Worm (Caenorhabditis elegans) whole organism, midembryonic: ENCODE data around the gene prx-12.

Source experiments
- T22C8.4 ChIP-seq: fragments of 200-800 bp; sonication (Bioruptor generic); IDR thresholded peaks from 2 replicates; pipeline ENCODE4 v1.3.6; 2022; ENCODE audit warnings: missing genetic modification characterization, missing compliant biosample characterization
- cog-1 ChIP-seq: sonication (generic microtip); optimal IDR thresholded peaks from 2 replicates; lab custom pipeline; 2016; ENCODE audit warnings: missing genetic modification characterization, missing compliant biosample characterization
- flt-1 ChIP-seq: fragments of 200-800 bp; sonication (Bioruptor generic); IDR thresholded peaks from 2 replicates; pipeline ENCODE4 v1.3.6; 2022; ENCODE audit warnings: missing genetic modification characterization, missing compliant biosample characterization
- klf-2 ChIP-seq: fragments of 200-800 bp; sonication (Bioruptor generic); conservative IDR thresholded peaks from 2 replicates; pipeline ENCODE4 v1.3.6; 2022; ENCODE audit warnings: missing genetic modification reagents, missing genetic modification characterization, missing compliant biosample characterization
- med-1 ChIP-seq: sonication (generic microtip); optimal IDR thresholded peaks from 2 replicates; lab custom pipeline; 2017; ENCODE audit warnings: missing genetic modification characterization, mild to moderate bottlenecking, missing compliant biosample characterization, antibody characterized with exemption, missing genetic modification reagents; ENCODE audit not compliant: insufficient read depth
- ref-1 ChIP-seq: fragments of 200-800 bp; sonication (Bioruptor generic); conservative IDR thresholded peaks from 2 replicates; pipeline ENCODE4 v1.3.6; 2022; ENCODE audit warnings: missing genetic modification reagents, missing genetic modification characterization, missing compliant biosample characterization
- tab-1 ChIP-seq: fragments of 200-800 bp; sonication (Bioruptor generic); IDR thresholded peaks from 2 replicates; pipeline ENCODE4 v1.3.6; 2022; ENCODE audit warnings: missing genetic modification characterization, missing compliant biosample characterization
- ztf-23 ChIP-seq: fragments of 200-800 bp; sonication (Bioruptor generic); IDR thresholded peaks from 2 replicates; pipeline ENCODE4 v1.3.6; 2022; ENCODE audit warnings: missing genetic modification reagents, missing genetic modification characterization, missing compliant biosample characterization
- ztf-29 ChIP-seq: fragments of 200-800 bp; sonication (Bioruptor generic); IDR thresholded peaks from 2 replicates; pipeline ENCODE4 v1.3.6; 2022; ENCODE audit warnings: missing genetic modification reagents, missing genetic modification characterization, missing compliant biosample characterization

Gene prx-12

ce11 chrX:11386903-11387302, 6.2 kb upstream of the prx-12 start:
- TF ChIP-seq klf-2 (GFP tag; lab: Robert Waterston, UW) (no peak), med-1 (GFP tag; lab: Kevin White, UChicago) (no peak), ztf-29 (GFP tag; lab: Robert Waterston, UW) (no peak), tab-1 (GFP tag; lab: Robert Waterston, UW) (no peak), ref-1 (no peak), cog-1 (tag; lab: Kevin White, UChicago) (no peak), T22C8.4 (GFP tag; lab: Robert Waterston, UW) (no peak), ztf-23 (GFP tag; lab: Robert Waterston, UW) (no peak), flt-1 (GFP tag; lab: Robert Waterston, UW) (no peak)

DNA sequence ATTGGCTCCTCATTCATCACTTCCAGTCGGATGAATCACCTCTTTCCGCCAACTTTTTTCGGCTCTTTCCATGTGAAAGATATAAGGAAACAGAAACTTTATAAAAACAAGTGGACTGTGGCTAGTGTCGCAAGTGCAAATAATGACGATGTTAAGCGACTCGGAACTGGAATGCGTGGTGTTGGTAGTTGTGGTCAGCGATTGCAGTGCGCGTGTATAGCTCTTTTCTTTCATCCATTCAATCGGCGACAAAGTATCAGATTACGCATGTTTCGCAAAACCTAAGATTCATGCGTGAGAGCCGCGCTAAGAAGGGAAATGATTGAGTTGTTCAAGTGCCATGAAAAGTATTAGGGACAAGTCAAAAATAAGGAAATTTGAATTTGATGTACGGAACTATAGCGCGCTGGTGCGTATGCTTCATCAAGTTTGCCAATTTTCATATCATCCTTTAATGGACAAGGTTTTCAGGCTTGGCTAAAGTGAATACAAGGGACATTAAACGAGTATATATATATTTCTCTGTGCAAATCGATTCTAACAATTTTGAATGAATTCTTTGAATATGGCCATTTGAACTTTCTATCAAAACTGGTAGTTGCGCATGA, 5.3 kb upstream of the prx-12 start:
- no peak for TF ChIP-seq klf-2 (GFP tag; lab: Robert Waterston, UW)
- TF ChIP-seq ztf-29 (GFP tag; lab: Robert Waterston, UW) = no peak
- TF ChIP-seq ref-1 = no peak
- TF ChIP-seq flt-1 (GFP tag; lab: Robert Waterston, UW) = no peak
- no peak for TF ChIP-seq T22C8.4 (GFP tag; lab: Robert Waterston, UW)
- no peak for TF ChIP-seq cog-1 (tag; lab: Kevin White, UChicago)
- no peak for TF ChIP-seq ztf-23 (GFP tag; lab: Robert Waterston, UW)

DNA sequence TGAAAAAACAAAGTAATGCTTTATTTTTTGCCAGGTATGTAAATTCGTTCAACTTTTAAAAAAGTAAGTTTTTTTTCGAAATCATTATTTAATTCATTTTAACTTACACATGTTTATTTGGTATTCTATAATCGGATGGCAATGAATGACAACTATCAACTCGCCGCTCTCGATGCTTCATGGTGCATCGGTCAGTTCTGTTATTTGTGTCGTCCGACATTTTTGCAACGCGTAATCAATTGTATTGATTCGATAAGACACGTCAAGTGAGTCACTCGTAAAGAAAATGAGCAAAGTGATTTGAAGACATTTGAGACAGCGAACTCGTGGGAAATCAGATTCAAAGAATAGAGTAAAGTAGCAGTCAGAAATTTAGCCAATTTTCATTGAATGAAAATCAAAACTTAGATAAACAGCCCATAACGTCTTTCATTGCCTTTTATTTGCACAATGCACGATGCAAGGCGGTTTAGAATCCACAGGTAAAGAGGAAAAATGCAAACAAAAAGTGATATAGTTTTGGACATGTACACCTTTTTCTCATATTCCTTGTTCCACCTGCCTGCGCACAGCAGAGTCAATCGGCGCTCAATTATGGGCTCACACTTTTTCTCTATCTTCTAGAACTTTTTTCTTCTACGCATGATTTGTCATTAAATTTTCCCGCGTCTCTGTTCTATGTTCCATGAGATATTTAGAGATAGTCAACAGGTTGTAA, 7.5 kb downstream of the prx-12 start:
- TF ChIP-seq T22C8.4 (GFP tag; lab: Robert Waterston, UW) (no peak), ztf-29 (GFP tag; lab: Robert Waterston, UW) (no peak), tab-1 (GFP tag; lab: Robert Waterston, UW) (no peak), med-1 (GFP tag; lab: Kevin White, UChicago) (no peak), ref-1 (no peak)

DNA sequence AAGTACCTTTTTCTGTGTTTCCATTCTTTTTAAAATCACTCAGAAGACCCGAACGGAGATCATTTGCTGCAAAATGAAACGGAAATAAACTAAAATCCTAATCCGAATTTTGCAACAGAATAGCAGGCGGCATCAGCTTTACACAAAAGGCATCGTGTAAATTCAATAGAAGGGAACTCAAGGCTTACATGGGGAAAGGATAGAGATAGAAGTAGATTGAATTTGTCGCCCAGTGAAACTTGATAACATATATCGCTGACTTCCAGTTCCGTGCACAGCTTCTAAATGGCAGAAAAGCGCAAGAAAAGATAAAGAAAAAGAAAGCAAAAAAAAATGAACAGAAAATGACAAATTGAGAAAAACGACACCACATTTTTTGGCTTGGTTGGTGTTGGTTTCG, 12.8 kb downstream of the prx-12 start, which contains the start of gene slo-2:
slo-2 (minus strand) TSS at position 24 of the 400 bp plus-strand sequence.
- TF ChIP-seq med-1 (GFP tag; lab: Kevin White, UChicago) (no peak), T22C8.4 (GFP tag; lab: Robert Waterston, UW) (no peak), ref-1 (no peak), ztf-23 (GFP tag; lab: Robert Waterston, UW) (no peak), tab-1 (GFP tag; lab: Robert Waterston, UW) (no peak), ztf-29 (GFP tag; lab: Robert Waterston, UW) (no peak), flt-1 (GFP tag; lab: Robert Waterston, UW) (no peak), cog-1 (tag; lab: Kevin White, UChicago) (no peak), klf-2 (GFP tag; lab: Robert Waterston, UW) (no peak)

ce11 chrX:11406784-11407183, 13.7 kb downstream of the prx-12 start:
- TF ChIP-seq T22C8.4 (GFP tag; lab: Robert Waterston, UW) (no peak), tab-1 (GFP tag; lab: Robert Waterston, UW) (no peak), ref-1 (no peak), flt-1 (GFP tag; lab: Robert Waterston, UW) (no peak), med-1 (GFP tag; lab: Kevin White, UChicago) (no peak), klf-2 (GFP tag; lab: Robert Waterston, UW) (no peak), ztf-29 (GFP tag; lab: Robert Waterston, UW) (no peak), ztf-23 (GFP tag; lab: Robert Waterston, UW) (no peak), cog-1 (tag; lab: Kevin White, UChicago) (no peak)

DNA sequence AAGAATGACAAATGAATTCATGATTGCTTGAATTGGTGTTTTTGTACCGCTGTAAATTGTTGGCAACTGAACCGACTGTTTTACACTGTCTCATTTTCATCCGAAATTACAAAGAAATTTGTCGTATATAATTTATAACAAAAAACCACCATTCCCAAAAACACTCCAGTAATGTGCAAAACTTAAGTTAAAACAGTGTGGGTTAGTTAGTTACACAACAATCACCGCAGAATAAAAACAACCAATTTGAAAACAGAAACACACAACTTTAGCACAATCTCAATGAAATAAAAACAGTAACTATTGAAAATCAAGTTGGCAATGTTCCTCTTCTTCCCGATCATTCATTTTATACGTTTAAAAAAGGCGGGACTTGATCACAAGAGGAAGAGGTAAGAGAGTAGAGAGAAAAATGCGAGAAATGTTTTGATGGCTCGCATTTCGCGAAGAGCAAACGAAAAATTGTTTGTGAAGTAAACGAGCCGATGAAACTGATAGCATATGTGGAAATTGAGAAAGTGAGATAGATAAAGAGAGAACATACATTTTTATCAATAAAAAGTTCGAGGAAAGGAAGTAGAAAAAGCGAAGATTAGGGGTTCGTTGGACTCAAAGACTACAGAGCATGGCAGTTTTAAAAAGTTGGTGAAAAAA, 14.7 kb downstream of the prx-12 start, which contains the start of gene F08B12.4:
F08B12.4 (minus strand) TSS at position 51 of the 654 bp plus-strand sequence.
- TF ChIP-seq T22C8.4 (GFP tag; lab: Robert Waterston, UW) (no peak), flt-1 (GFP tag; lab: Robert Waterston, UW) (no peak), ref-1 (no peak), ztf-23 (GFP tag; lab: Robert Waterston, UW) (no peak), ztf-29 (GFP tag; lab: Robert Waterston, UW) (no peak), tab-1 (GFP tag; lab: Robert Waterston, UW) (no peak), cog-1 (tag; lab: Kevin White, UChicago) (no peak), klf-2 (GFP tag; lab: Robert Waterston, UW) (no peak), med-1 (GFP tag; lab: Kevin White, UChicago) (no peak)

DNA sequence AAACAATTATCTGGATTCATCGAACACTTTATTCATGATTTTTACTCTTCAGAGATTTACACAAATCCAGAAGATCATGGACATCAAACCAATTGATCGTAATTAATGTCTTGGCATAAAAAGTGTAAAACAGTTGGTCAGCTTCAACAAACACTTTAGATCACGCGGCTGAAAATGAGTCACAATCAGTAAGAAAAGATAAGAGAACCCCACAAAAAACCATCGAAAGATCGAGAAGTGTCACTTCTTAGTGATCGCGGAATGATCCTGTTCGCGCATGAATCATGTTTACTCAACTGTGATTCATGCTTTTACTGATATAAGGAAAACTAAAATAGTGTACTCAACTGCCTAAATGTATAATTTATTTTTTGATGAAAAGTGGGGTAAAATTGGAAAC, 16.4 kb downstream of the prx-12 start:
- TF ChIP-seq klf-2 (GFP tag; lab: Robert Waterston, UW) (no peak), med-1 (GFP tag; lab: Kevin White, UChicago) (no peak), tab-1 (GFP tag; lab: Robert Waterston, UW) (no peak), cog-1 (tag; lab: Kevin White, UChicago) (no peak), ztf-23 (GFP tag; lab: Robert Waterston, UW) (no peak), T22C8.4 (GFP tag; lab: Robert Waterston, UW) (no peak), flt-1 (GFP tag; lab: Robert Waterston, UW) (no peak), ztf-29 (GFP tag; lab: Robert Waterston, UW) (no peak), ref-1 (no peak)

DNA sequence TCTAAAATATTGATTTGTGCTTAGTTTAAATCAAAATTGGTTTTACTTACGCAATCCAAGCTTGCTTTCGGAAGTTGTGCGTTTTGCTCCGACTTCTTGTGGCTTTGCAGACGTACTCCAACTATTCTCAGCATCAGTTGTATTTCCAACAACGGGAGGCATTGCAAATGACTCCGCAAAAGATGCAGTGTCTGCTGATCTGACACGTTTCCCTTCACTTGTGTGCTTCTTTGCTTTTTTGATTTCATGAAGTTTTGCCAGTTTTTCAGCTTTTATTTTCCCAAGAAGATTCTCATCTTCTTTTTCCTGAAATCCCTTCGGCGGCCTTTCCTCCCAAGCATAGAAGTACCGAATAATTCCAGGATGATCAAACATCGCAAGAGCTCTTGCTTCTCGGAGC, 18.6 kb downstream of the prx-12 start:
- no peak for TF ChIP-seq klf-2 (GFP tag; lab: Robert Waterston, UW)
- TF ChIP-seq ztf-23 (GFP tag; lab: Robert Waterston, UW) = no peak
- no peak for TF ChIP-seq med-1 (GFP tag; lab: Kevin White, UChicago)
- TF ChIP-seq T22C8.4 (GFP tag; lab: Robert Waterston, UW) = no peak
- no peak for TF ChIP-seq ztf-29 (GFP tag; lab: Robert Waterston, UW)
